Fruit fly (Drosophila melanogaster): ENCODE data around the gene CG13937.

Gene CG13937

dm6 chr3L:1876215-1876625 lies 6.6 kb downstream of the CG13937 start, which contains the start of gene dre4 (continued):
- TF ChIP-seq CG3847 (GFP tag; IDR thresholded peaks at IDR 0.05) (peak; percentile 65), CG14667 (GFP tag; IDR thresholded peaks at IDR 0.05) (0 out of 2 replicates have a peak, but pooled peaks have one; percentile 35), pros (GFP tag; optimal IDR thresholded peaks at IDR 0.05) (no peak), jing (GFP tag; optimal IDR thresholded peaks at IDR 0.05) (peak; percentile 23), CG6813 (GFP tag; optimal IDR thresholded peaks at IDR 0.05) (no peak), sc (optimal IDR thresholded peaks at IDR 0.05) (no peak), sc (GFP tag; optimal IDR thresholded peaks at IDR 0.05) (peak; percentile 12), Hsf (GFP tag; optimal IDR thresholded peaks at IDR 0.05) (peak; percentile 80), TFAM (GFP tag; optimal IDR thresholded peaks at IDR 0.05) (no peak), CoRest (tag; optimal IDR thresholded peaks at IDR 0.05) (peak; percentile 66), Mes4 (GFP tag; optimal IDR thresholded peaks at IDR 0.05) (peak; percentile 52), trh (GFP tag; optimal IDR thresholded peaks at IDR 0.05) (no peak), ap (GFP tag; IDR thresholded peaks at IDR 0.05) (peak; percentile 52), CG4730 (GFP tag; IDR thresholded peaks at IDR 0.05) (peak; percentile 49), Atf-2 (GFP tag; optimal IDR thresholded peaks at IDR 0.05) (peak; percentile 66), Dp (GFP tag; optimal IDR thresholded peaks at IDR 0.05) (peak; percentile 81), Hr78 (GFP tag; optimal IDR thresholded peaks at IDR 0.05) (no peak), CG10462 (GFP tag; optimal IDR thresholded peaks at IDR 0.05) (peak; percentile 57), Max (GFP tag; optimal IDR thresholded peaks at IDR 0.05) (peak; percentile 65), CG10959 (GFP tag; IDR thresholded peaks at IDR 0.05) (peak; percentile 31; the same call in 1 of the 2 replicates), Spps (tag; optimal IDR thresholded peaks at IDR 0.05) (peak; percentile 67), CG2712 (tag; optimal IDR thresholded peaks at IDR 0.05) (peak; percentile 81), fru (optimal IDR thresholded peaks at IDR 0.05) (no peak), CG32767 (GFP tag; IDR thresholded peaks at IDR 0.05) (0 out of 2 replicates have a peak, but pooled peaks have one; percentile 28), Sry-β (GFP tag; optimal IDR thresholded peaks at IDR 0.05) (no peak), chn (GFP tag; optimal IDR thresholded peaks at IDR 0.05) (peak; percentile 46), al (GFP tag; IDR thresholded peaks at IDR 0.05) (peak; percentile 53), HLH4C (GFP tag; IDR thresholded peaks at IDR 0.05; ENCODE audit: partially characterized antibody) (no peak; the same call in 2 of the 3 replicates), fd3F (GFP tag; optimal IDR thresholded peaks at IDR 0.05) (peak; percentile 34), fd102C (GFP tag; optimal IDR thresholded peaks at IDR 0.05) (peak; percentile 37), CG6272 (GFP tag; IDR thresholded peaks at IDR 0.05) (peak; percentile 47; the same call in 1 of the 2 replicates), bowl (GFP tag; IDR thresholded peaks at IDR 0.05) (no peak), Ets97D (GFP tag; optimal IDR thresholded peaks at IDR 0.05) (peak; percentile 89), fd64A (GFP tag; optimal IDR thresholded peaks at IDR 0.05) (peak; percentile 37), Mrtf (GFP tag; IDR thresholded peaks at IDR 0.05) (peak; percentile 13; the same call in 1 of the 3 replicates), ssp (GFP tag; IDR thresholded peaks at IDR 0.05) (peak; percentile 56), CG3065 (GFP tag; optimal IDR thresholded peaks at IDR 0.05) (peak; percentile 42), CG15601 (tag; optimal IDR thresholded peaks at IDR 0.05) (peak; percentile 64), Asciz (GFP tag; optimal IDR thresholded peaks at IDR 0.05) (peak; percentile 62), gsb-n (tag; optimal IDR thresholded peaks at IDR 0.05) (peak; percentile 72), amos (GFP tag; IDR thresholded peaks at IDR 0.05; ENCODE audit: partially characterized antibody) (peak; percentile 62), pb (GFP tag; optimal IDR thresholded peaks at IDR 0.05) (peak; percentile 23), CG10565 (GFP tag; optimal IDR thresholded peaks at IDR 0.05) (peak; percentile 13), nau (GFP tag; optimal IDR thresholded peaks at IDR 0.05) (no peak), CG12659 (GFP tag; optimal IDR thresholded peaks at IDR 0.05) (peak; percentile 86), pfk (GFP tag; optimal IDR thresholded peaks at IDR 0.05) (no peak), CG31365 (tag; optimal IDR thresholded peaks at IDR 0.05) (peak; percentile 40), sna (GFP tag; IDR thresholded peaks at IDR 0.05; ENCODE audit: partially characterized antibody) (peak; percentile 37; the same call in 1 of the 2 replicates), hb (GFP tag; IDR thresholded peaks at IDR 0.05; ENCODE audit: partially characterized antibody) (no peak), CG2202 (tag; optimal IDR thresholded peaks at IDR 0.05) (peak; percentile 48)

Data from whole organism, embryonic.